Fruit fly (Drosophila melanogaster) whole organism, embryonic: ENCODE results near the gene Zpr1.

ENCODE experiments used
- BEAF-32 ChIP-seq: fragments of 200-800 bp; sonication (Bioruptor generic); optimal IDR thresholded peaks from 3 replicates; lab custom pipeline; 2017; ENCODE audit warnings: missing biosample characterization, missing genetic modification characterization, mild to moderate bottlenecking, moderate library complexity, missing genetic modification reagents
- CG10462 ChIP-seq: fragments of 200-800 bp; sonication (Bioruptor generic); optimal IDR thresholded peaks from 2 replicates; lab custom pipeline; 2016; ENCODE audit warnings: missing biosample characterization, missing genetic modification characterization
- CG10979 ChIP-seq: fragments of 200-800 bp; sonication (Bioruptor generic); optimal IDR thresholded peaks from 2 replicates; lab custom pipeline; 2018; ENCODE audit warnings: missing biosample characterization, mild to moderate bottlenecking, missing genetic modification characterization, moderate library complexity
- CG11398 ChIP-seq: fragments of 200-800 bp; sonication (Bioruptor generic); optimal IDR thresholded peaks from 2 replicates; lab custom pipeline; 2016; ENCODE audit warnings: missing biosample characterization, missing genetic modification characterization
- CG11456 ChIP-seq: fragments of 200-800 bp; sonication (Bioruptor generic); IDR thresholded peaks from 3 replicates; pipeline ENCODE4 v1.3.6; 2022; ENCODE audit warnings: missing biosample characterization, missing genetic modification characterization
- CG12769 ChIP-seq: fragments of 200-800 bp; sonication (Bioruptor generic); optimal IDR thresholded peaks from 2 replicates; lab custom pipeline; 2019; ENCODE audit warnings: missing biosample characterization, mild to moderate bottlenecking, missing genetic modification characterization, moderate library complexity
- CG14050 ChIP-seq: fragments of 200-800 bp; sonication (Bioruptor generic); IDR thresholded peaks from 3 replicates; pipeline ENCODE4 v1.3.6; 2022; ENCODE audit warnings: missing biosample characterization, missing genetic modification characterization
- CG15601 ChIP-seq: fragments of 200-800 bp; sonication (Bioruptor generic); optimal IDR thresholded peaks from 3 replicates; lab custom pipeline; 2019; ENCODE audit warnings: missing biosample characterization, mild to moderate bottlenecking, missing genetic modification characterization, moderate library complexity
- CG17361 ChIP-seq: fragments of 200-800 bp; sonication (Bioruptor generic); IDR thresholded peaks from 3 replicates; pipeline ENCODE4 v1.3.6; 2022; ENCODE audit warnings: missing biosample characterization, missing genetic modification characterization
- CG17385 ChIP-seq: fragments of 200-800 bp; sonication (Bioruptor generic); optimal IDR thresholded peaks from 3 replicates; lab custom pipeline; 2018; ENCODE audit warnings: missing biosample characterization, mild to moderate bottlenecking, missing genetic modification characterization
- CG30020 ChIP-seq: fragments of 200-800 bp; optimal IDR thresholded peaks from 2 replicates; lab custom pipeline; 2019; ENCODE audit warnings: missing biosample characterization, mild to moderate bottlenecking, missing genetic modification characterization, moderate library complexity
- CG32767 ChIP-seq: fragments of 200-800 bp; sonication (Bioruptor generic); IDR thresholded peaks from 2 replicates; pipeline ENCODE4 v1.3.6; 2022; ENCODE audit warnings: missing biosample characterization, missing genetic modification characterization
- CG43689 ChIP-seq: fragments of 200-800 bp; sonication (Bioruptor generic); IDR thresholded peaks from 2 replicates; pipeline ENCODE4 v1.3.6; 2022; ENCODE audit warnings: missing biosample characterization, missing genetic modification characterization
- CG4404 ChIP-seq: fragments of 200-800 bp; sonication (Bioruptor generic); IDR thresholded peaks from 2 replicates; pipeline ENCODE4 v1.3.6; 2022; ENCODE audit warnings: missing biosample characterization, missing genetic modification characterization
- CG4854 ChIP-seq: fragments of 200-800 bp; sonication (Bioruptor generic); optimal IDR thresholded peaks from 2 replicates; lab custom pipeline; 2016; ENCODE audit warnings: missing biosample characterization, missing genetic modification characterization, inconsistent platforms
- CG6813 ChIP-seq: fragments of 200-800 bp; sonication (Bioruptor generic); optimal IDR thresholded peaks from 2 replicates; lab custom pipeline; 2017; ENCODE audit warnings: missing biosample characterization, missing genetic modification characterization, mild to moderate bottlenecking, moderate library complexity, missing genetic modification reagents
- CG8478 ChIP-seq: fragments of >200 bp; optimal IDR thresholded peaks from 2 replicates; lab custom pipeline; 2018
- CG8944 ChIP-seq: fragments of 200-800 bp; sonication (Bioruptor generic); optimal IDR thresholded peaks from 3 replicates; lab custom pipeline; 2016; ENCODE audit warnings: missing biosample characterization, missing genetic modification characterization
- CG9727 ChIP-seq: fragments of 200-800 bp; sonication (Bioruptor generic); optimal IDR thresholded peaks from 3 replicates; lab custom pipeline; 2017; ENCODE audit warnings: missing biosample characterization, mild to moderate bottlenecking, missing genetic modification characterization
- Chrac-16 ChIP-seq: fragments of 200-800 bp; sonication (Bioruptor generic); optimal IDR thresholded peaks from 3 replicates; lab custom pipeline; 2016; ENCODE audit warnings: missing biosample characterization, missing genetic modification characterization
- D ChIP-seq, 2 experiments: fragments of 200-800 bp in 1 of 2; fragments of >200 bp in 1 of 2; sonication (Bioruptor generic) in 1 of 2; optimal IDR thresholded peaks; 2 replicates in 1 of 2; 3 replicates in 1 of 2; lab custom pipeline; 2017; ENCODE audit warnings: mild to moderate bottlenecking in 1 of 2, missing biosample characterization in 1 of 2, missing genetic modification characterization in 1 of 2, missing genetic modification reagents in 1 of 2
- Dad ChIP-seq: fragments of 200-800 bp; sonication (Bioruptor generic); optimal IDR thresholded peaks from 3 replicates; lab custom pipeline; 2016; ENCODE audit warnings: missing biosample characterization, missing genetic modification characterization
- Dek ChIP-seq: fragments of 200-800 bp; sonication (Bioruptor generic); optimal IDR thresholded peaks from 3 replicates; lab custom pipeline; 2019; ENCODE audit warnings: missing biosample characterization, mild to moderate bottlenecking, missing genetic modification characterization, moderate library complexity
- Hmr ChIP-seq: fragments of 200-800 bp; sonication (Bioruptor generic); optimal IDR thresholded peaks from 3 replicates; lab custom pipeline; 2017; ENCODE audit warnings: mild to moderate bottlenecking, missing biosample characterization, missing genetic modification reagents, missing genetic modification characterization
- MTF-1 ChIP-seq: fragments of 200-800 bp; sonication (Bioruptor generic); optimal IDR thresholded peaks from 2 replicates; lab custom pipeline; 2018; ENCODE audit warnings: missing biosample characterization, mild to moderate bottlenecking, missing genetic modification characterization, borderline replicate concordance
- Side ChIP-seq: fragments of 200-800 bp; sonication (Bioruptor generic); optimal IDR thresholded peaks from 2 replicates; lab custom pipeline; 2016; ENCODE audit warnings: missing biosample characterization, missing genetic modification characterization
- Sox102F ChIP-seq: fragments of 200-800 bp; sonication (Bioruptor generic); optimal IDR thresholded peaks from 2 replicates; lab custom pipeline; 2018; ENCODE audit warnings: missing biosample characterization, mild to moderate bottlenecking, missing genetic modification characterization, moderate library complexity
- Spps ChIP-seq: fragments of 200-800 bp; sonication (Bioruptor generic); optimal IDR thresholded peaks from 2 replicates; lab custom pipeline; 2018; ENCODE audit warnings: missing biosample characterization, mild to moderate bottlenecking, missing genetic modification characterization
- Vsx1 ChIP-seq: fragments of 200-800 bp; sonication (Bioruptor generic); optimal IDR thresholded peaks from 2 replicates; lab custom pipeline; 2017; ENCODE audit warnings: missing biosample characterization, mild to moderate bottlenecking, missing genetic modification characterization, missing genetic modification reagents
- ase ChIP-seq: fragments of 200-800 bp; sonication (Bioruptor generic); IDR thresholded peaks from 3 replicates; pipeline ENCODE4 v1.3.6; 2022; ENCODE audit warnings: missing biosample characterization, missing genetic modification characterization
- ash1 ChIP-seq: fragments of 200-800 bp; sonication (Bioruptor generic); optimal IDR thresholded peaks from 2 replicates; lab custom pipeline; 2018; ENCODE audit warnings: missing biosample characterization, mild to moderate bottlenecking, missing genetic modification characterization
- bsh ChIP-seq, 2 experiments: fragments of 200-800 bp; sonication (Bioruptor generic); optimal IDR thresholded peaks; 2 replicates each; lab custom pipeline; 2017 to 2018; ENCODE audit warnings: mild to moderate bottlenecking in 2 of 2, missing biosample characterization in 2 of 2, missing genetic modification characterization in 2 of 2, moderate library complexity in 1 of 2
- caup ChIP-seq: fragments of 200-800 bp; sonication (Bioruptor generic); optimal IDR thresholded peaks from 3 replicates; lab custom pipeline; 2017; ENCODE audit warnings: missing biosample characterization, mild to moderate bottlenecking, missing genetic modification characterization, moderate library complexity; ENCODE audit not compliant: severe bottlenecking
- da ChIP-seq: fragments of 200-800 bp; sonication (Bioruptor generic); optimal IDR thresholded peaks from 2 replicates; lab custom pipeline; 2016; ENCODE audit warnings: missing biosample characterization, missing genetic modification characterization
- disco-r ChIP-seq: fragments of 200-800 bp; sonication (Bioruptor generic); optimal IDR thresholded peaks from 2 replicates; lab custom pipeline; 2016; ENCODE audit warnings: missing biosample characterization, missing genetic modification characterization
- dm ChIP-seq: fragments of 200-800 bp; sonication (Bioruptor generic); optimal IDR thresholded peaks from 3 replicates; lab custom pipeline; 2016; ENCODE audit warnings: missing biosample characterization, missing genetic modification characterization
- ems ChIP-seq: fragments of 200-800 bp; sonication (Bioruptor generic); optimal IDR thresholded peaks from 3 replicates; lab custom pipeline; 2016; ENCODE audit warnings: missing biosample characterization, missing genetic modification characterization
- fu2 ChIP-seq: fragments of 200-800 bp; sonication (Bioruptor generic); optimal IDR thresholded peaks from 2 replicates; lab custom pipeline; 2016; ENCODE audit warnings: missing biosample characterization, missing genetic modification characterization
- grn ChIP-seq: fragments of 200-800 bp; sonication (Bioruptor generic); optimal IDR thresholded peaks from 3 replicates; lab custom pipeline; 2017; ENCODE audit warnings: missing biosample characterization, missing genetic modification characterization
- hbn ChIP-seq: fragments of 200-800 bp; sonication (Bioruptor generic); IDR thresholded peaks from 2 replicates; pipeline ENCODE4 v1.3.6; 2022; ENCODE audit warnings: missing biosample characterization, missing genetic modification characterization; ENCODE audit not compliant: partially characterized antibody
- inv ChIP-seq: fragments of 200-800 bp; sonication (Bioruptor generic); IDR thresholded peaks from 2 replicates; pipeline ENCODE4 v1.3.6; 2022; ENCODE audit warnings: missing biosample characterization, missing genetic modification characterization; ENCODE audit not compliant: partially characterized antibody
- kay ChIP-seq: fragments of 200-800 bp; sonication (Bioruptor generic); optimal IDR thresholded peaks from 2 replicates; lab custom pipeline; 2016; ENCODE audit warnings: missing biosample characterization, missing genetic modification characterization
- nmo ChIP-seq: fragments of 200-800 bp; sonication (Bioruptor generic); optimal IDR thresholded peaks from 2 replicates; lab custom pipeline; 2018; ENCODE audit warnings: missing biosample characterization, mild to moderate bottlenecking, missing genetic modification characterization, moderate library complexity
- pan ChIP-seq, 4 experiments: fragments of >200 bp in 3 of 4; fragments of 200-800 bp in 1 of 4; sonication (Bioruptor generic) in 1 of 4; optimal IDR thresholded peaks in 3 of 4; IDR thresholded peaks in 1 of 4; 2 replicates each; pipeline versions ENCODE4 v1.3.6 to Lab custom; 2017 to 2022; ENCODE audit warnings: missing biosample characterization in 2 of 4, missing genetic modification characterization in 2 of 4, mixed read lengths in 1 of 4
- peb ChIP-seq: fragments of 200-800 bp; sonication (Bioruptor generic); IDR thresholded peaks from 2 replicates; pipeline ENCODE4 v1.3.6; 2022; ENCODE audit warnings: missing biosample characterization, missing genetic modification characterization
- sima ChIP-seq: fragments of 200-800 bp; sonication (Bioruptor generic); optimal IDR thresholded peaks from 2 replicates; lab custom pipeline; 2016; ENCODE audit warnings: missing biosample characterization, missing genetic modification characterization
- zen ChIP-seq: fragments of 200-800 bp; sonication (Bioruptor generic); optimal IDR thresholded peaks from 3 replicates; lab custom pipeline; 2018; ENCODE audit warnings: missing biosample characterization, mild to moderate bottlenecking, missing genetic modification characterization, moderate library complexity

Gene Zpr1

DNA sequence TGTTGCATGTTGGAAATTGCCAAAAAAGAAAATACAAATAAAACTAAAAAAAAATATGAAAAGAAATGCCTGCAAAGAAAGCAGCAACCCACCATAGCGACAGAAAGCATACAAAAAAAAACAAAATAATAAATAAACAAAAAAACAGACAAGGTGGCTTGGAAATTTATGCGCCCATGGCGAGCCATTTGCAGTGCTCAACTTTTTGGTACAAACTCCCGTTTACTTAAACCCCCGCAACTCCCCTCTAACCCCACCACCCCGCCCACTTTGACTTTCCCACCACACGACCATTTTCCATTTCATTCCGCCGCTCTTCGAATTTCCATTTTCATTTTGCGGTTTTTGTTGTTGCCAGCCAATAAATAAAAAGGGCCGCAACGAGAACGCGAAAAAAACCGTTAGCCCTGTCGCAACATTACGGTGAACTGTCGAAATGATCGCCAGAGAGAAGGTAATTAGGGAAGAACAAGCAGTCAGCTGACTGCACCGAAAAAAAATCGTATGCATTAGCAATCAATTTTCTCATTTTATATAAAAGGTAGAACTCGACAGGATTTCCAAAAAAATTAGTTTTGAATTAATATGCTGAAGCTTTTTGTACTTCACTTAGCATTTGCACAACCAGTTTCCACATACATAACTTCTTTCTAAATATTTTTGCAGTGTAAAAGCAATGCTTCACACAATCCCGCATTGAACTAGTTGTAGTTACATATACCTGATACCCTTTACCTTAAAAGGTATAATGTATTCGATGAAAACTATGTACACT is 24.9 kb downstream of the Zpr1 start (continued):
- TF ChIP-seq CG17361, result peak; percentile 65
- TF ChIP-seq Sox102F (GFP tag; lab: Kevin White, UChicago), result peak; percentile 74
- no peak for TF ChIP-seq Vsx1 (GFP tag; lab: Kevin White, UChicago)
- TF ChIP-seq bsh (GFP tag; optimal IDR thresholded peaks at IDR 0.05; lab: Kevin White, UChicago), result peak in 1 of 2 experiments; percentile 61
- TF ChIP-seq Spps (tag; lab: Kevin White, UChicago), result no peak
- TF ChIP-seq hbn (GFP tag; lab: Robert Waterston, UW), result no peak
- no peak for TF ChIP-seq CG30020 (tag; lab: Kevin White, UChicago)
- peak; percentile 5 for TF ChIP-seq dm (GFP tag; lab: Kevin White, UChicago)
- TF ChIP-seq nmo (GFP tag; lab: Kevin White, UChicago), result peak; percentile 53
- TF ChIP-seq CG11456 (GFP tag; lab: Robert Waterston, UW), result 0 out of 3 replicates have a peak, but pooled peaks have one; percentile 39
- TF ChIP-seq Dad (GFP tag; lab: Kevin White, UChicago), result peak; percentile 4
- TF ChIP-seq inv (GFP tag; lab: Robert Waterston, UW), result no peak
- no peak for TF ChIP-seq Side (GFP tag; lab: Kevin White, UChicago)
- TF ChIP-seq CG12769 (tag; lab: Kevin White, UChicago), result peak; percentile 37
- no peak for TF ChIP-seq peb
- TF ChIP-seq CG10979 (tag; lab: Kevin White, UChicago), result peak; percentile 58
- TF ChIP-seq Hmr (GFP tag; lab: Kevin White, UChicago), result peak; percentile 7
- TF ChIP-seq caup (GFP tag; lab: Kevin White, UChicago), result no peak
- TF ChIP-seq Dek, result peak; percentile 2
- TF ChIP-seq CG17385 (GFP tag; lab: Kevin White, UChicago), result peak; percentile 57
- no peak for TF ChIP-seq CG10462 (GFP tag; lab: Kevin White, UChicago)
- no peak for TF ChIP-seq ash1
- no peak for TF ChIP-seq CG4404 (GFP tag; lab: Robert Waterston, UW)
- no peak for TF ChIP-seq da
- no peak for TF ChIP-seq disco-r (GFP tag; lab: Kevin White, UChicago)
- TF ChIP-seq CG14050 (GFP tag; lab: Robert Waterston, UW), result peak; percentile 25; the same call in 1 of the 3 replicates
- no peak for TF ChIP-seq CG4854 (GFP tag; lab: Kevin White, UChicago)
- peak; percentile 60 for TF ChIP-seq zen (tag; lab: Kevin White, UChicago)
- TF ChIP-seq CG11398, result peak; percentile 10
- peak; percentile 26 for TF ChIP-seq fu2 (GFP tag; lab: Kevin White, UChicago)
- TF ChIP-seq ems (GFP tag; lab: Kevin White, UChicago), result peak; percentile 14
- TF ChIP-seq CG8478 (lab: Kevin White, UChicago), result no peak
- TF ChIP-seq CG8944 (GFP tag; lab: Kevin White, UChicago), result peak; percentile 2
- peak; percentile 22 for TF ChIP-seq Chrac-16 (GFP tag; lab: Kevin White, UChicago)
- peak; percentile 26 for TF ChIP-seq CG6813 (GFP tag; lab: Kevin White, UChicago)
- no peak for TF ChIP-seq pan (optimal IDR thresholded peaks at IDR 0.05; lab: Kevin White, UChicago)
- peak in 1 of 2 experiments; percentile 53 for TF ChIP-seq pan (GFP tag; optimal IDR thresholded peaks at IDR 0.05 in 1 of 2, IDR thresholded peaks at IDR 0.05 in 1 of 2)
- TF ChIP-seq kay (GFP tag; lab: Kevin White, UChicago), result no peak
- 0 out of 3 replicates have a peak, but pooled peaks have one; percentile 24 for TF ChIP-seq ase (GFP tag; lab: Robert Waterston, UW)
- no peak for TF ChIP-seq CG15601 (tag; lab: Kevin White, UChicago)
- TF ChIP-seq D (optimal IDR thresholded peaks at IDR 0.05; lab: Kevin White, UChicago), result no peak
- TF ChIP-seq D (GFP tag; optimal IDR thresholded peaks at IDR 0.05; lab: Kevin White, UChicago), result peak; percentile 8
- TF ChIP-seq MTF-1 (GFP tag; lab: Kevin White, UChicago), result no peak
- no peak for TF ChIP-seq CG43689 (GFP tag; lab: Robert Waterston, UW)
- peak; percentile 22 for TF ChIP-seq CG9727 (GFP tag; lab: Kevin White, UChicago)
- no peak for TF ChIP-seq sima (GFP tag; lab: Kevin White, UChicago)
- no peak for TF ChIP-seq grn (GFP tag; lab: Kevin White, UChicago)
- 0 out of 2 replicates have a peak, but pooled peaks have one; percentile 36 for TF ChIP-seq CG32767
- TF ChIP-seq BEAF-32, result no peak
